Fruit fly (Drosophila melanogaster): Measurements from ENCODE around the gene Argk1.

Argk1 gene

dm6 chr3L:9033999-9034626 lies 31.7 kb downstream of the Argk1 start:
- TF ChIP-seq Eip93F (GFP tag; optimal IDR thresholded peaks at IDR 0.05) (no peak), fd85E (GFP tag; optimal IDR thresholded peaks at IDR 0.05) (peak; percentile 49), CG16779 (tag; optimal IDR thresholded peaks at IDR 0.05) (no peak), CG4318 (GFP tag; optimal IDR thresholded peaks at IDR 0.05) (no peak), CG10631 (GFP tag; optimal IDR thresholded peaks at IDR 0.05) (no peak), achi (GFP tag; optimal IDR thresholded peaks at IDR 0.05) (peak; percentile 48), CG10669 (GFP tag; optimal IDR thresholded peaks at IDR 0.05) (peak; percentile 77), CG31627 (GFP tag; optimal IDR thresholded peaks at IDR 0.05) (peak; percentile 63), Met (GFP tag; optimal IDR thresholded peaks at IDR 0.05) (peak; percentile 72), CG34406 (GFP tag; optimal IDR thresholded peaks at IDR 0.05) (peak; percentile 38), spab (GFP tag; optimal IDR thresholded peaks at IDR 0.05) (peak; percentile 75), pdm3 (GFP tag; optimal IDR thresholded peaks at IDR 0.05) (peak; percentile 44), Lpt (GFP tag; optimal IDR thresholded peaks at IDR 0.05) (no peak), Ets96B (tag; optimal IDR thresholded peaks at IDR 0.05) (peak; percentile 71), CG8632 (GFP tag; optimal IDR thresholded peaks at IDR 0.05) (peak; percentile 36), topi (GFP tag; optimal IDR thresholded peaks at IDR 0.05) (peak; percentile 81), CG6163 (GFP tag; IDR thresholded peaks at IDR 0.05) (peak; percentile 84), CG7368 (GFP tag; optimal IDR thresholded peaks at IDR 0.05) (peak; percentile 73), Smox (GFP tag; optimal IDR thresholded peaks at IDR 0.05) (peak; percentile 65), lz (GFP tag; optimal IDR thresholded peaks at IDR 0.05) (peak; percentile 3), Sox14 (GFP tag; optimal IDR thresholded peaks at IDR 0.05) (peak; percentile 52), eg (GFP tag; IDR thresholded peaks at IDR 0.05) (0 out of 3 replicates have a peak, but pooled peaks have one; percentile 36), CG11294 (GFP tag; IDR thresholded peaks at IDR 0.05) (no peak), Eip78C (GFP tag) (peak; percentile 86), CG32006 (GFP tag; optimal IDR thresholded peaks at IDR 0.05) (peak; percentile 16), CG1621 (tag; optimal IDR thresholded peaks at IDR 0.05) (no peak), CG6808 (GFP tag; optimal IDR thresholded peaks at IDR 0.05) (peak; percentile 78), OdsH (GFP tag; optimal IDR thresholded peaks at IDR 0.05) (peak; percentile 46), CG8119 (GFP tag; IDR thresholded peaks at IDR 0.05) (peak; percentile 40; the same call in 1 of the 3 replicates), Hr38 (GFP tag; optimal IDR thresholded peaks at IDR 0.05) (no peak), fkh (GFP tag; optimal IDR thresholded peaks at IDR 0.05) (no peak), CG3032 (tag; optimal IDR thresholded peaks at IDR 0.05) (no peak), CG11762 (GFP tag; optimal IDR thresholded peaks at IDR 0.05; ENCODE audit: insufficient read depth) (peak; percentile 64), Hr4 (GFP tag; optimal IDR thresholded peaks at IDR 0.05) (no peak), CG11902 (GFP tag; optimal IDR thresholded peaks at IDR 0.05) (peak; percentile 70), cyc (GFP tag; optimal IDR thresholded peaks at IDR 0.05) (peak; percentile 89), Sox15 (GFP tag; optimal IDR thresholded peaks at IDR 0.05) (peak; percentile 8), Ets21C (GFP tag; optimal IDR thresholded peaks at IDR 0.05) (peak; percentile 24), Eip75B (GFP tag; optimal IDR thresholded peaks at IDR 0.05) (no peak), vri (GFP tag; optimal IDR thresholded peaks at IDR 0.05) (peak; percentile 61), CG9139 (GFP tag; optimal IDR thresholded peaks at IDR 0.05) (peak; percentile 52), acj6 (GFP tag; optimal IDR thresholded peaks at IDR 0.05) (peak; percentile 22), CG6792 (GFP tag; optimal IDR thresholded peaks at IDR 0.05) (peak; percentile 33), Gug (GFP tag; IDR thresholded peaks at IDR 0.05) (0 out of 2 replicates have a peak, but pooled peaks have one; percentile 31), esn (GFP tag; optimal IDR thresholded peaks at IDR 0.05) (peak; percentile 56), dsx (GFP tag; optimal IDR thresholded peaks at IDR 0.05; ENCODE audit: poor library complexity, severe bottlenecking) (peak; percentile 29), Hr39 (GFP tag; optimal IDR thresholded peaks at IDR 0.05) (peak; percentile 67), dac (GFP tag; optimal IDR thresholded peaks at IDR 0.05) (no peak), net (GFP tag; optimal IDR thresholded peaks at IDR 0.05) (peak; percentile 23), salr (GFP tag; optimal IDR thresholded peaks at IDR 0.05) (no peak), ss (GFP tag; optimal IDR thresholded peaks at IDR 0.05) (peak; percentile 29 to 58)

Measured in whole organism, prepupa.